Worm (Caenorhabditis elegans) whole organism, young adult: ENCODE data around the gene F23F1.2.

Experiments used
- Y53G8AR.9 ChIP-seq: fragments of 200-800 bp; sonication (Bioruptor generic); conservative IDR thresholded peaks from 2 replicates; pipeline ENCODE4 v1.3.6; 2022; ENCODE audit warnings: missing genetic modification reagents, missing genetic modification characterization, missing compliant biosample characterization
- ceh-91 ChIP-seq: fragments of 200-800 bp; sonication (Bioruptor generic); IDR thresholded peaks from 2 replicates; pipeline ENCODE4 v1.3.6; 2022; ENCODE audit warnings: missing genetic modification reagents, missing genetic modification characterization, missing compliant biosample characterization
- ets-4 ChIP-seq: fragments of 200-800 bp; sonication (Bioruptor generic); optimal IDR thresholded peaks from 2 replicates; lab custom pipeline; 2018; ENCODE audit warnings: mild to moderate bottlenecking, missing genetic modification characterization, missing compliant biosample characterization
- hrde-1 ChIP-seq: sonication (generic microtip); optimal IDR thresholded peaks from 2 replicates; lab custom pipeline; 2016; ENCODE audit warnings: missing genetic modification characterization, mild to moderate bottlenecking, missing compliant biosample characterization, moderate library complexity, missing genotype, missing genetic modification reagents, borderline replicate concordance
- let-607 ChIP-seq, 2 experiments: fragments of 200-800 bp in 1 of 2; sonication (Bioruptor generic) in 1 of 2; sonication (generic microtip) in 1 of 2; optimal IDR thresholded peaks; 2 replicates each; lab custom pipeline; 2016 to 2018; ENCODE audit warnings: mild to moderate bottlenecking in 2 of 2, missing compliant biosample characterization in 2 of 2, missing genetic modification characterization in 2 of 2, moderate library complexity in 2 of 2, missing genotype in 1 of 2
- lin-35 ChIP-seq, 3 experiments: fragments of 150-350 bp in 2 of 3; sonication (generic microtip) in 1 of 3; optimal IDR thresholded peaks; 2 replicates each; lab custom pipeline; 2014 to 2018; ENCODE audit warnings: missing biosample characterization in 3 of 3, missing genetic modification characterization in 3 of 3, missing genetic modification reagents in 3 of 3
- nfya-1 ChIP-seq: sonication (generic microtip); optimal IDR thresholded peaks from 2 replicates; lab custom pipeline; 2017; ENCODE audit warnings: antibody characterized with exemption, missing compliant biosample characterization, missing genetic modification characterization, borderline replicate concordance; ENCODE audit not compliant: insufficient read depth
- pbrm-1 ChIP-seq: fragments of 200-800 bp; sonication (Bioruptor generic); IDR thresholded peaks from 2 replicates; pipeline ENCODE4 v1.3.6; 2022; ENCODE audit warnings: missing genetic modification reagents, missing genetic modification characterization, missing compliant biosample characterization
- somi-1 ChIP-seq: fragments of 200-800 bp; sonication (Bioruptor generic); optimal IDR thresholded peaks from 2 replicates; lab custom pipeline; 2018; ENCODE audit warnings: mild to moderate bottlenecking, missing genetic modification characterization, missing compliant biosample characterization
- unc-130 ChIP-seq: sonication (generic microtip); optimal IDR thresholded peaks from 2 replicates; lab custom pipeline; 2016; ENCODE audit warnings: missing genetic modification reagents, missing genetic modification characterization, missing compliant biosample characterization
- unc-62 ChIP-seq: fragments of 150-350 bp; optimal IDR thresholded peaks from 2 replicates; lab custom pipeline; 2014; ENCODE audit warnings: missing biosample characterization, missing genetic modification reagents, missing genetic modification characterization
- ztf-3 ChIP-seq: fragments of 200-800 bp; sonication (Bioruptor generic); optimal IDR thresholded peaks from 2 replicates; lab custom pipeline; 2018; ENCODE audit warnings: mild to moderate bottlenecking, missing genetic modification characterization, missing compliant biosample characterization

ce11 chrII:6349-6748 lies 27.7 kb upstream of the F23F1.2 start, which contains the start of gene osta-1:
- TF ChIP-seq lin-35 (GFP tag; optimal IDR thresholded peaks at IDR 0.05; lab: Kevin White, UChicago) (no peak), unc-62 (no peak), ets-4 (no peak), nfya-1 (tag; lab: Kevin White, UChicago) (no peak), hrde-1 (tag; lab: Kevin White, UChicago) (no peak), let-607 (tag; optimal IDR thresholded peaks at IDR 0.05; lab: Kevin White, UChicago) (no peak), ceh-91 (no peak), Y53G8AR.9 (GFP tag; lab: Robert Waterston, UW) (no peak), somi-1 (GFP tag; lab: Kevin White, UChicago) (no peak), unc-130 (GFP tag; lab: Kevin White, UChicago) (no peak), pbrm-1 (no peak), ztf-3 (no peak)
